Worm (Caenorhabditis elegans): ENCODE measurements around the gene C34F6.11.

DNA sequence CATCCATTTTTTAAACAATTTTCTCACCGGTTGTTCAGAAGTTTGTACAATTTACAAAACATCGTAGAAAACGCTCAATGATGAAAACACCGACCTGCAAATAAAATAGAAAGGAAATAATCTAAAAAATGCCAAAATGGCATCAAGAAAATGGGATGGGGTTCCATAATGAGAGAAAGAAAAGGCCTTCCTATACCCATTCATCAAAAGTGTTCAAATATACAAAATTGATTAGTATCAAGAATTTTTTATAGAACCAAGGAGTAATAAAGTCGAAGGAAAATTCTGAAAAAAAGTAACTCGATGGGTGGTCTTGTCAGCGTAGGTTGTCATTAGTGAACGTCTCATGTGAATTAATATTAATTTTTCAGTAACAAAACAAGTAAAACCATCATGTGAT, 22.9 kb upstream of the C34F6.11 start, which contains the start of gene C34F6.12:
- no peak for TF ChIP-seq lsy-2 (tag; optimal IDR thresholded peaks at IDR 0.05)
- TF ChIP-seq nhr-2 (tag; optimal IDR thresholded peaks at IDR 0.05) = no peak
- TF ChIP-seq nhr-28 (tag; optimal IDR thresholded peaks at IDR 0.05) = no peak

All from whole organism, mixed stage, embryonic.